Worm (Caenorhabditis elegans): ENCODE measurements around the gene lec-6.

DNA sequence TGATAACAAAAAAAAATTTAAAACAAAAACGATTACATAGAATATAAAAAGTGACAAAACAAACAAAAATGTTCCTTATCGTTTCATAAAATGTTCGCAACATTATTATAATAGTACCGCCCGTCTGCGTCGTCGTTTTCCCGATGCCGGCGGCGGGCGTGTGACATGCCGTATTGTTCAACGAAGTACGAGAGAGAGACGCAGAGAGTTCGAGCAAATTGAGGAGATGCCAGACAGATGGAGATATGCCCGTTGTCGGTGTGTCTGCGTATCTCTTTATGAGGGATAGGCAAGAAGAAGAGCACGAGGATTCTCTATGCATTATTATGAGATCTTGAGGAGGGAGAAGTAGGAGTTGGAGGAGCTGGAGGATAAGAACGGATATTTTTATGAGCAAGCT is 23.6 kb upstream of the lec-6 start:
- TF ChIP-seq klf-2 (GFP tag; conservative IDR thresholded peaks at IDR 0.05) (no peak), cog-1 (tag; optimal IDR thresholded peaks at IDR 0.05) (peak; percentile 91), T22C8.4 (GFP tag; IDR thresholded peaks at IDR 0.05) (no peak), ztf-23 (GFP tag; IDR thresholded peaks at IDR 0.05) (peak; percentile 45; the same call in 1 of the 2 replicates), med-1 (GFP tag; optimal IDR thresholded peaks at IDR 0.05; ENCODE audit: insufficient read depth) (no peak), flt-1 (GFP tag; IDR thresholded peaks at IDR 0.05) (peak; percentile 65; the same call in 1 of the 2 replicates), ztf-29 (GFP tag; IDR thresholded peaks at IDR 0.05) (no peak)

All from whole organism, midembryonic.